Worm (Caenorhabditis elegans): ENCODE measurements around the gene F38A1.6.

Gene F38A1.6

ce11 chrIV:1251242-1251911, at the start of gene F38A1.6, which contains the start of gene clec-166:
Gene F38A1.6, plus strand, starts transcription at chrIV:1251861.
Gene clec-166, minus strand, starts transcription at chrIV:1251342.
- TF ChIP-seq tbx-11 (GFP tag; IDR thresholded peaks at IDR 0.05) (no peak), ceh-13 (GFP tag; optimal IDR thresholded peaks at IDR 0.05) (no peak)

- TF ChIP-seq scrt-1 (GFP tag; IDR thresholded peaks at IDR 0.05) (no peak), hmbx-1 (tag; optimal IDR thresholded peaks at IDR 0.05) (no peak), ceh-13 (GFP tag; optimal IDR thresholded peaks at IDR 0.05) (no peak), F13C5.2 (tag; optimal IDR thresholded peaks at IDR 0.05) (no peak), flt-1 (GFP tag; IDR thresholded peaks at IDR 0.05) (no peak), ama-1 (optimal IDR thresholded peaks at IDR 0.05) (no peak), tbx-37 (GFP tag; conservative IDR thresholded peaks at IDR 0.05) (no peak)
These were observed 46.8 kb upstream of the F38A1.6 start, which contains the start of gene dsl-2 for ce11 chrIV:1204870-1205269. Gene dsl-2, minus strand, starts transcription at chrIV:1204970.

ce11 chrIV:1207980-1208379, 43.7 kb upstream of the F38A1.6 start, which contains the start of gene dsl-1:
Gene dsl-1, minus strand, starts transcription at chrIV:1208080.
- TF ChIP-seq ets-7 (tag; optimal IDR thresholded peaks at IDR 0.05), result no peak

- TF ChIP-seq ceh-13 (GFP tag; optimal IDR thresholded peaks at IDR 0.05), result no peak
- no peak for TF ChIP-seq scrt-1 (GFP tag; IDR thresholded peaks at IDR 0.05)
- no peak for TF ChIP-seq flt-1 (GFP tag; IDR thresholded peaks at IDR 0.05)
- no peak for TF ChIP-seq tra-4 (tag; optimal IDR thresholded peaks at IDR 0.05)
- no peak for TF ChIP-seq sea-1 (GFP tag; conservative IDR thresholded peaks at IDR 0.05)
- TF ChIP-seq hnd-1 (tag; optimal IDR thresholded peaks at IDR 0.05), result no peak
- TF ChIP-seq pes-1 (GFP tag; IDR thresholded peaks at IDR 0.05), result no peak
- no peak for TF ChIP-seq aly-1 (tag; optimal IDR thresholded peaks at IDR 0.05)
- no peak for TF ChIP-seq ama-1 (optimal IDR thresholded peaks at IDR 0.05)
- no peak for TF ChIP-seq tbx-37 (GFP tag; conservative IDR thresholded peaks at IDR 0.05)
- no peak for TF ChIP-seq B0310.2 (tag; optimal IDR thresholded peaks at IDR 0.05)
- no peak for TF ChIP-seq ceh-36 (tag; optimal IDR thresholded peaks at IDR 0.05)
- no peak for TF ChIP-seq hmg-4 (GFP tag; optimal IDR thresholded peaks at IDR 0.05)
- no peak for TF ChIP-seq tbx-11 (GFP tag; IDR thresholded peaks at IDR 0.05)
- no peak for TF ChIP-seq F13C5.2 (tag; optimal IDR thresholded peaks at IDR 0.05)
These were observed 42.3 kb upstream of the F38A1.6 start for ce11 chrIV:1209320-1209719.

ce11 chrIV:1209813-1210212, 41.8 kb upstream of the F38A1.6 start:
- TF ChIP-seq B0310.2 (tag; optimal IDR thresholded peaks at IDR 0.05) (no peak), tra-4 (tag; optimal IDR thresholded peaks at IDR 0.05) (no peak), pes-1 (GFP tag; IDR thresholded peaks at IDR 0.05) (no peak), ceh-13 (GFP tag; optimal IDR thresholded peaks at IDR 0.05) (no peak), flt-1 (GFP tag; IDR thresholded peaks at IDR 0.05) (no peak), hmbx-1 (tag; optimal IDR thresholded peaks at IDR 0.05) (no peak), ama-1 (optimal IDR thresholded peaks at IDR 0.05) (no peak), sea-1 (GFP tag; conservative IDR thresholded peaks at IDR 0.05) (no peak), ceh-36 (tag; optimal IDR thresholded peaks at IDR 0.05) (no peak), scrt-1 (GFP tag; IDR thresholded peaks at IDR 0.05) (no peak), tbx-11 (GFP tag; IDR thresholded peaks at IDR 0.05) (no peak), aly-1 (tag; optimal IDR thresholded peaks at IDR 0.05) (no peak), hnd-1 (tag; optimal IDR thresholded peaks at IDR 0.05) (no peak), ets-7 (tag; optimal IDR thresholded peaks at IDR 0.05) (no peak), tbx-37 (GFP tag; conservative IDR thresholded peaks at IDR 0.05) (no peak), F13C5.2 (tag; optimal IDR thresholded peaks at IDR 0.05) (no peak), hmg-4 (GFP tag; optimal IDR thresholded peaks at IDR 0.05) (no peak)

- TF ChIP-seq ceh-36 (tag; optimal IDR thresholded peaks at IDR 0.05), result no peak
- no peak for TF ChIP-seq B0310.2 (tag; optimal IDR thresholded peaks at IDR 0.05)
- TF ChIP-seq hmbx-1 (tag; optimal IDR thresholded peaks at IDR 0.05), result no peak
- no peak for TF ChIP-seq ets-7 (tag; optimal IDR thresholded peaks at IDR 0.05)
- no peak for TF ChIP-seq pes-1 (GFP tag; IDR thresholded peaks at IDR 0.05)
- no peak for TF ChIP-seq ceh-13 (GFP tag; optimal IDR thresholded peaks at IDR 0.05)
These were observed 39.8 kb upstream of the F38A1.6 start for ce11 chrIV:1211902-1212301.

ce11 chrIV:1212357-1212756, 39.3 kb upstream of the F38A1.6 start:
- TF ChIP-seq ama-1 (optimal IDR thresholded peaks at IDR 0.05) (no peak), ceh-36 (tag; optimal IDR thresholded peaks at IDR 0.05) (no peak), hmbx-1 (tag; optimal IDR thresholded peaks at IDR 0.05) (no peak), hnd-1 (tag; optimal IDR thresholded peaks at IDR 0.05) (no peak), tra-4 (tag; optimal IDR thresholded peaks at IDR 0.05) (no peak), scrt-1 (GFP tag; IDR thresholded peaks at IDR 0.05) (no peak), pes-1 (GFP tag; IDR thresholded peaks at IDR 0.05) (no peak), tbx-11 (GFP tag; IDR thresholded peaks at IDR 0.05) (no peak), tbx-37 (GFP tag; conservative IDR thresholded peaks at IDR 0.05) (no peak), ets-7 (tag; optimal IDR thresholded peaks at IDR 0.05) (no peak), aly-1 (tag; optimal IDR thresholded peaks at IDR 0.05) (no peak)

- TF ChIP-seq F13C5.2 (tag; optimal IDR thresholded peaks at IDR 0.05) (no peak), tbx-11 (GFP tag; IDR thresholded peaks at IDR 0.05) (no peak), flt-1 (GFP tag; IDR thresholded peaks at IDR 0.05) (no peak), tbx-37 (GFP tag; conservative IDR thresholded peaks at IDR 0.05) (no peak), pes-1 (GFP tag; IDR thresholded peaks at IDR 0.05) (no peak), hmbx-1 (tag; optimal IDR thresholded peaks at IDR 0.05) (no peak), ama-1 (optimal IDR thresholded peaks at IDR 0.05) (no peak), B0310.2 (tag; optimal IDR thresholded peaks at IDR 0.05) (no peak), ceh-36 (tag; optimal IDR thresholded peaks at IDR 0.05) (no peak), ceh-13 (GFP tag; optimal IDR thresholded peaks at IDR 0.05) (no peak), hmg-4 (GFP tag; optimal IDR thresholded peaks at IDR 0.05) (no peak), ets-7 (tag; optimal IDR thresholded peaks at IDR 0.05) (no peak), tra-4 (tag; optimal IDR thresholded peaks at IDR 0.05) (no peak), scrt-1 (GFP tag; IDR thresholded peaks at IDR 0.05) (no peak), sea-1 (GFP tag; conservative IDR thresholded peaks at IDR 0.05) (no peak), aly-1 (tag; optimal IDR thresholded peaks at IDR 0.05) (no peak), hnd-1 (tag; optimal IDR thresholded peaks at IDR 0.05) (no peak)
These were observed 38.5 kb upstream of the F38A1.6 start for ce11 chrIV:1213192-1213591.
